Worm (Caenorhabditis elegans) whole organism, L4 larva: ENCODE results near the gene F08H9.3.

Source experiments
- aly-2 ChIP-seq: sonication (generic microtip); optimal IDR thresholded peaks from 2 replicates; lab custom pipeline; 2018; ENCODE audit warnings: missing biosample characterization, missing genetic modification characterization
- daf-19 ChIP-seq: fragments of 200-800 bp; sonication (Bioruptor generic); conservative IDR thresholded peaks from 2 replicates; pipeline ENCODE4 v1.3.6; 2022; ENCODE audit warnings: missing genetic modification characterization, missing compliant biosample characterization
- dpl-1 ChIP-seq: fragments of 150-350 bp; optimal IDR thresholded peaks from 2 replicates; lab custom pipeline; 2014; ENCODE audit warnings: missing biosample characterization, missing genetic modification reagents, missing genetic modification characterization
- lin-15B ChIP-seq: fragments of 150-350 bp; sonication (generic microtip); optimal IDR thresholded peaks from 3 replicates; lab custom pipeline; 2014; ENCODE audit warnings: missing biosample characterization, missing genetic modification characterization
- mdl-1 ChIP-seq, 2 experiments: fragments of 150-350 bp in 1 of 2; sonication (generic microtip) in 1 of 2; optimal IDR thresholded peaks; 2 replicates each; lab custom pipeline; 2014 to 2017; ENCODE audit warnings: missing biosample characterization in 2 of 2, missing genetic modification characterization in 2 of 2
- nhr-237 ChIP-seq: sonication (generic microtip); optimal IDR thresholded peaks from 2 replicates; lab custom pipeline; 2017; ENCODE audit warnings: missing biosample characterization, missing genetic modification characterization
- skn-1 ChIP-seq: fragments of 150-350 bp; optimal IDR thresholded peaks from 2 replicates; lab custom pipeline; 2014; ENCODE audit warnings: missing biosample characterization, missing genetic modification characterization
- unc-130 ChIP-seq: sonication (generic microtip); optimal IDR thresholded peaks from 2 replicates; lab custom pipeline; 2016; ENCODE audit warnings: missing genetic modification reagents, missing genetic modification characterization, missing compliant biosample characterization
- unc-39 ChIP-seq: sonication (generic microtip); optimal IDR thresholded peaks from 2 replicates; lab custom pipeline; 2017; ENCODE audit warnings: missing biosample characterization, missing genetic modification characterization
- ztf-11 ChIP-seq: fragments of 150-350 bp; optimal IDR thresholded peaks from 2 replicates; lab custom pipeline; 2014; ENCODE audit warnings: missing biosample characterization, missing genetic modification characterization

- TF ChIP-seq daf-19 (no peak), aly-2 (tag; lab: Kevin White, UChicago) (no peak), unc-39 (tag; lab: Kevin White, UChicago) (no peak), skn-1 (no peak), mdl-1 (tag; optimal IDR thresholded peaks at IDR 0.05; lab: Kevin White, UChicago) (no peak), ztf-11 (no peak), dpl-1 (GFP tag; lab: Kevin White, UChicago) (no peak), nhr-237 (no peak), lin-15B (tag; lab: Kevin White, UChicago) (no peak), unc-130 (GFP tag; lab: Kevin White, UChicago) (no peak)
Observed at ce11 chrV:14426013-14426412, 37.1 kb downstream of the F08H9.3 start.
